Worm (Caenorhabditis elegans) whole organism, L1 larva: ENCODE data around the gene nhr-242.

Source experiments
- F16B12.6 ChIP-seq: fragments of 150-350 bp; optimal IDR thresholded peaks from 2 replicates; lab custom pipeline; 2014; ENCODE audit warnings: missing biosample characterization, missing genetic modification characterization
- alr-1 ChIP-seq: fragments of 200-800 bp; sonication (Bioruptor generic); optimal IDR thresholded peaks from 2 replicates; lab custom pipeline; 2018; ENCODE audit warnings: borderline replicate concordance, mild to moderate bottlenecking, missing genetic modification characterization, missing compliant biosample characterization
- ces-1 ChIP-seq: fragments of 150-350 bp; optimal IDR thresholded peaks from 2 replicates; lab custom pipeline; 2014; ENCODE audit warnings: missing biosample characterization, missing genetic modification reagents, missing genetic modification characterization
- lin-39 ChIP-seq: fragments of 150-350 bp; optimal IDR thresholded peaks from 2 replicates; lab custom pipeline; 2014; ENCODE audit warnings: missing biosample characterization, missing genetic modification reagents, missing genetic modification characterization
- lsy-2 ChIP-seq, 2 experiments: fragments of 150-350 bp; optimal IDR thresholded peaks; 2 replicates each; lab custom pipeline; 2014; ENCODE audit warnings: missing biosample characterization in 2 of 2, missing genetic modification characterization in 2 of 2
- nhr-12 ChIP-seq: sonication (generic microtip); optimal IDR thresholded peaks from 2 replicates; lab custom pipeline; 2017; ENCODE audit warnings: missing biosample characterization, missing genetic modification characterization
- nhr-90 ChIP-seq: sonication (generic microtip); optimal IDR thresholded peaks from 2 replicates; lab custom pipeline; 2016; ENCODE audit warnings: mild to moderate bottlenecking, missing genetic modification characterization, missing compliant biosample characterization; ENCODE audit not compliant: poor library complexity
- swsn-7 ChIP-seq: sonication (generic microtip); optimal IDR thresholded peaks from 2 replicates; lab custom pipeline; 2016; ENCODE audit warnings: missing genetic modification characterization, missing compliant biosample characterization
- tbx-2 ChIP-seq: sonication (generic microtip); optimal IDR thresholded peaks from 2 replicates; lab custom pipeline; 2016; ENCODE audit warnings: missing genetic modification characterization, missing compliant biosample characterization

ce11 chrIV:2549542-2549941, 31.8 kb downstream of the nhr-242 start:
- TF ChIP-seq lsy-2 (tag; optimal IDR thresholded peaks at IDR 0.05; lab: Kevin White, UChicago) (no peak), ces-1 (GFP tag; lab: Kevin White, UChicago) (no peak), swsn-7 (tag; lab: Kevin White, UChicago) (no peak), tbx-2 (tag; lab: Kevin White, UChicago) (no peak), nhr-90 (tag; lab: Kevin White, UChicago) (no peak), lin-39 (no peak), nhr-12 (tag; lab: Kevin White, UChicago) (no peak), F16B12.6 (tag; lab: Kevin White, UChicago) (no peak), alr-1 (no peak)
